Worm (Caenorhabditis elegans) whole organism, early embryonic: ENCODE data around the gene C03C10.5.

Source experiments
- B0310.2 ChIP-seq: sonication (generic microtip); optimal IDR thresholded peaks from 2 replicates; lab custom pipeline; 2016; ENCODE audit warnings: mild to moderate bottlenecking, missing genetic modification characterization, missing compliant biosample characterization
- F13C5.2 ChIP-seq: sonication (generic microtip); optimal IDR thresholded peaks from 2 replicates; lab custom pipeline; 2017; ENCODE audit warnings: mild to moderate bottlenecking, missing genetic modification characterization, inconsistent platforms, missing compliant biosample characterization
- aly-1 ChIP-seq: sonication (generic microtip); optimal IDR thresholded peaks from 2 replicates; lab custom pipeline; 2016; ENCODE audit warnings: missing genetic modification characterization, missing compliant biosample characterization
- ama-1 ChIP-seq: fragments of 150-350 bp; optimal IDR thresholded peaks from 2 replicates; lab custom pipeline; 2014
- hnd-1 ChIP-seq: sonication (generic microtip); optimal IDR thresholded peaks from 2 replicates; lab custom pipeline; 2016; ENCODE audit warnings: missing genetic modification characterization, missing compliant biosample characterization
- pes-1 ChIP-seq: fragments of 200-800 bp; sonication (Bioruptor generic); IDR thresholded peaks from 2 replicates; pipeline ENCODE4 v1.3.6; 2022; ENCODE audit warnings: missing genetic modification reagents, missing genetic modification characterization, missing compliant biosample characterization

DNA sequence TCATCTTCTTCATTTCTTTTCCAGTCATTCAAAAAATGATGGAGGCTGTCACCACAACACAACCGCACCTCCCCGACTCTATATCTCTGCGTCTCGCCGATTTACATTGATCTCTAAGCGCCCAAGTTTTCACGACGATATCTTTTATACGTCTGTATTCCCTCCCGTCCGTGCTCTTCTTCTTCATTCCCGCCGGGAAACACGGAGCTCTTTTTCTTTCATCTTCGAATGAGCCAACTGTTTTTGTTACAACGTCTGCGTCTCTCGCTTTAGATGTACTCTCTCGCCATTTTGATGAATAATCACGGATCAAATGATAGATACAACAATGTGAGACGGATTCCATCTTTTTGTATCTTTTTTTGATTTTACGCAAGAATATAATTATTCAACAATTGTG, 21.7 kb upstream of the C03C10.5 start:
- no peak for TF ChIP-seq pes-1 (GFP tag; lab: Robert Waterston, UW)
- TF ChIP-seq ama-1, result no peak
- no peak for TF ChIP-seq hnd-1
- no peak for TF ChIP-seq F13C5.2
- TF ChIP-seq aly-1 (tag; lab: Kevin White, UChicago), result no peak
- no peak for TF ChIP-seq B0310.2
